Worm (Caenorhabditis elegans) whole organism, late embryonic: ENCODE data around the gene cysl-2.

Experiments
- C08G9.2 ChIP-seq: sonication (generic microtip); optimal IDR thresholded peaks from 2 replicates; lab custom pipeline; 2016; ENCODE audit warnings: mild to moderate bottlenecking, missing genetic modification characterization, moderate library complexity, missing compliant biosample characterization
- K09A11.1 ChIP-seq: sonication (generic microtip); optimal IDR thresholded peaks from 2 replicates; lab custom pipeline; 2017; ENCODE audit warnings: antibody characterized with exemption, mild to moderate bottlenecking, missing genetic modification characterization, missing compliant biosample characterization; ENCODE audit not compliant: insufficient read depth
- T23F11.4 ChIP-seq: fragments of 200-800 bp; sonication (Bioruptor generic); optimal IDR thresholded peaks from 2 replicates; lab custom pipeline; 2018; ENCODE audit warnings: mild to moderate bottlenecking, missing genetic modification characterization, missing compliant biosample characterization
- Y22D7AL.16 ChIP-seq: sonication (generic microtip); optimal IDR thresholded peaks from 2 replicates; lab custom pipeline; 2016; ENCODE audit warnings: missing genetic modification characterization, missing compliant biosample characterization
- ama-1 ChIP-seq: fragments of 150-350 bp; optimal IDR thresholded peaks from 2 replicates; lab custom pipeline; 2014
- ceh-18 ChIP-seq: sonication (generic microtip); optimal IDR thresholded peaks from 2 replicates; lab custom pipeline; 2016; ENCODE audit warnings: missing genetic modification characterization, missing compliant biosample characterization
- ceh-2 ChIP-seq: sonication (generic microtip); optimal IDR thresholded peaks from 2 replicates; lab custom pipeline; 2016; ENCODE audit warnings: missing genotype, missing genetic modification characterization, missing compliant biosample characterization
- ceh-24 ChIP-seq: sonication (generic microtip); optimal IDR thresholded peaks from 2 replicates; lab custom pipeline; 2016; ENCODE audit warnings: mild to moderate bottlenecking, missing genetic modification characterization, missing compliant biosample characterization
- ceh-31 ChIP-seq: sonication (generic microtip); optimal IDR thresholded peaks from 2 replicates; lab custom pipeline; 2016; ENCODE audit warnings: missing genetic modification characterization, missing compliant biosample characterization
- ceh-48 ChIP-seq: sonication (generic microtip); optimal IDR thresholded peaks from 2 replicates; lab custom pipeline; 2016; ENCODE audit warnings: missing genetic modification characterization, inconsistent platforms, missing compliant biosample characterization
- ceh-6 ChIP-seq: fragments of 200-800 bp; sonication (Bioruptor generic); optimal IDR thresholded peaks from 2 replicates; lab custom pipeline; 2018; ENCODE audit warnings: mild to moderate bottlenecking, missing genetic modification characterization, missing compliant biosample characterization
- ceh-9 ChIP-seq: sonication (generic microtip); optimal IDR thresholded peaks from 2 replicates; lab custom pipeline; 2016; ENCODE audit warnings: mild to moderate bottlenecking, missing genetic modification characterization, inconsistent platforms, missing compliant biosample characterization
- che-1 ChIP-seq: sonication (generic microtip); optimal IDR thresholded peaks from 2 replicates; lab custom pipeline; 2016; ENCODE audit warnings: mild to moderate bottlenecking, missing genetic modification characterization, missing compliant biosample characterization
- dmd-4 ChIP-seq: sonication (generic microtip); optimal IDR thresholded peaks from 2 replicates; lab custom pipeline; 2016; ENCODE audit warnings: borderline replicate concordance, missing genetic modification characterization, missing compliant biosample characterization
- elt-2 ChIP-seq: sonication (generic microtip); optimal IDR thresholded peaks from 2 replicates; lab custom pipeline; 2016; ENCODE audit warnings: missing genetic modification reagents, missing genetic modification characterization, missing compliant biosample characterization
- fax-1 ChIP-seq: sonication (generic microtip); optimal IDR thresholded peaks from 2 replicates; lab custom pipeline; 2016; ENCODE audit warnings: missing genotype, missing genetic modification characterization, missing compliant biosample characterization
- fkh-6 ChIP-seq: sonication (generic microtip); optimal IDR thresholded peaks from 2 replicates; lab custom pipeline; 2016; ENCODE audit warnings: missing genetic modification characterization, missing compliant biosample characterization
- hlh-13 ChIP-seq: fragments of 200-800 bp; sonication (Bioruptor generic); optimal IDR thresholded peaks from 2 replicates; lab custom pipeline; 2018; ENCODE audit warnings: mild to moderate bottlenecking, missing genetic modification characterization, missing compliant biosample characterization
- hlh-15 ChIP-seq: sonication (generic microtip); optimal IDR thresholded peaks from 2 replicates; lab custom pipeline; 2016; ENCODE audit warnings: missing genetic modification characterization, missing compliant biosample characterization
- hlh-30 ChIP-seq: sonication (generic microtip); optimal IDR thresholded peaks from 2 replicates; lab custom pipeline; 2017; ENCODE audit warnings: antibody characterized with exemption, missing genetic modification characterization, missing compliant biosample characterization; ENCODE audit not compliant: insufficient read depth
- hlh-6 ChIP-seq: sonication (generic microtip); optimal IDR thresholded peaks from 2 replicates; lab custom pipeline; 2016; ENCODE audit warnings: missing genotype, missing genetic modification characterization, missing compliant biosample characterization
- hlh-8 ChIP-seq: sonication (generic microtip); optimal IDR thresholded peaks from 2 replicates; lab custom pipeline; 2016; ENCODE audit warnings: missing genotype, missing genetic modification characterization, missing compliant biosample characterization
- mec-3 ChIP-seq: sonication (generic microtip); optimal IDR thresholded peaks from 2 replicates; lab custom pipeline; 2016; ENCODE audit warnings: borderline replicate concordance, missing genetic modification characterization, missing compliant biosample characterization
- nfya-1 ChIP-seq: sonication (generic microtip); optimal IDR thresholded peaks from 2 replicates; lab custom pipeline; 2017; ENCODE audit warnings: missing genetic modification characterization, mild to moderate bottlenecking, missing compliant biosample characterization, antibody characterized with exemption, moderate library complexity
- npax-4 ChIP-seq: sonication (generic microtip); optimal IDR thresholded peaks from 2 replicates; lab custom pipeline; 2016; ENCODE audit warnings: missing genetic modification characterization, missing compliant biosample characterization
- pag-3 ChIP-seq: sonication (generic microtip); optimal IDR thresholded peaks from 2 replicates; lab custom pipeline; 2016; ENCODE audit warnings: missing compliant biosample characterization, missing genetic modification characterization, borderline replicate concordance
- pat-9 ChIP-seq: fragments of 200-800 bp; sonication (Bioruptor generic); optimal IDR thresholded peaks from 2 replicates; lab custom pipeline; 2018; ENCODE audit warnings: mild to moderate bottlenecking, missing genetic modification characterization, moderate library complexity, missing compliant biosample characterization
- pax-1 ChIP-seq: fragments of 150-350 bp; optimal IDR thresholded peaks from 2 replicates; lab custom pipeline; 2014; ENCODE audit warnings: missing biosample characterization, missing genetic modification characterization
- pha-2 ChIP-seq: sonication (generic microtip); optimal IDR thresholded peaks from 2 replicates; lab custom pipeline; 2017; ENCODE audit warnings: mild to moderate bottlenecking, missing genetic modification characterization, missing compliant biosample characterization
- pha-4 ChIP-seq: fragments of 150-350 bp; optimal IDR thresholded peaks from 2 replicates; lab custom pipeline; 2018; ENCODE audit warnings: missing biosample characterization, missing genetic modification reagents, missing genetic modification characterization
- ref-2 ChIP-seq: sonication (generic microtip); optimal IDR thresholded peaks from 2 replicates; lab custom pipeline; 2016; ENCODE audit warnings: missing genetic modification characterization, missing compliant biosample characterization
- rnt-1 ChIP-seq: sonication (generic microtip); optimal IDR thresholded peaks from 2 replicates; lab custom pipeline; 2016; ENCODE audit warnings: missing genetic modification characterization, missing compliant biosample characterization
- sdc-2 ChIP-seq: sonication (generic microtip); optimal IDR thresholded peaks from 2 replicates; lab custom pipeline; 2016; ENCODE audit warnings: missing genotype, missing genetic modification characterization, missing compliant biosample characterization
- sox-4 ChIP-seq: sonication (generic microtip); optimal IDR thresholded peaks from 2 replicates; lab custom pipeline; 2017; ENCODE audit warnings: mild to moderate bottlenecking, missing genetic modification characterization, inconsistent platforms, missing compliant biosample characterization
- tbx-2 ChIP-seq: sonication (generic microtip); optimal IDR thresholded peaks from 2 replicates; lab custom pipeline; 2016; ENCODE audit warnings: missing genetic modification characterization, missing compliant biosample characterization
- tbx-7 ChIP-seq: sonication (generic microtip); optimal IDR thresholded peaks from 2 replicates; lab custom pipeline; 2016; ENCODE audit warnings: missing genotype, missing genetic modification characterization, missing compliant biosample characterization
- ttx-3 ChIP-seq: sonication (generic microtip); optimal IDR thresholded peaks from 2 replicates; lab custom pipeline; 2016; ENCODE audit warnings: missing genetic modification reagents, missing genetic modification characterization, missing compliant biosample characterization
- unc-42 ChIP-seq: sonication (generic microtip); optimal IDR thresholded peaks from 2 replicates; lab custom pipeline; 2016; ENCODE audit warnings: missing genotype, missing genetic modification characterization, missing compliant biosample characterization
- zip-5 ChIP-seq: sonication (generic microtip); optimal IDR thresholded peaks from 2 replicates; lab custom pipeline; 2016; ENCODE audit warnings: missing genetic modification characterization, missing compliant biosample characterization
- ztf-16 ChIP-seq: sonication (generic microtip); optimal IDR thresholded peaks from 2 replicates; lab custom pipeline; 2017; ENCODE audit warnings: missing genetic modification characterization, missing compliant biosample characterization

cysl-2 gene

DNA sequence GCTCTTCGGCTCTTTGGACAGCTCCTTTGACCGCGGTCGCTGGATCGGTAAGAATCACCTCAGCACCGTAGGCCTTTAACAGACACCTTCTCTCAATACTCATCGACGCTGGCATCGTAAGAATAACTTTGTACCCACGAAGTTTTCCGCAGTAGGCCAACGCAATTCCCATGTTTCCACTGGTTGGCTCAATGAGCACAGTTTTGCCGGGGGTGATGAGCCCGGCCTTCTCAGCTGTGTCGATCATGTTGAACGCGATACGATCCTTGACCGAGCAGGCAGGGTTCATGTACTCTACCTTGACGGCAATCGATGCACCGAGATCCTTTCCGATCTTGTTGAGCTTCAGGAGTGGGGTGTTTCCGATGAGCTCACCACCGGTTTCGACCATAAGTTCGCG is 237 bp downstream of the cysl-2 start:
- no peak for TF ChIP-seq pha-4 (tag; lab: Kevin White, UChicago)
- no peak for TF ChIP-seq ceh-6

DNA sequence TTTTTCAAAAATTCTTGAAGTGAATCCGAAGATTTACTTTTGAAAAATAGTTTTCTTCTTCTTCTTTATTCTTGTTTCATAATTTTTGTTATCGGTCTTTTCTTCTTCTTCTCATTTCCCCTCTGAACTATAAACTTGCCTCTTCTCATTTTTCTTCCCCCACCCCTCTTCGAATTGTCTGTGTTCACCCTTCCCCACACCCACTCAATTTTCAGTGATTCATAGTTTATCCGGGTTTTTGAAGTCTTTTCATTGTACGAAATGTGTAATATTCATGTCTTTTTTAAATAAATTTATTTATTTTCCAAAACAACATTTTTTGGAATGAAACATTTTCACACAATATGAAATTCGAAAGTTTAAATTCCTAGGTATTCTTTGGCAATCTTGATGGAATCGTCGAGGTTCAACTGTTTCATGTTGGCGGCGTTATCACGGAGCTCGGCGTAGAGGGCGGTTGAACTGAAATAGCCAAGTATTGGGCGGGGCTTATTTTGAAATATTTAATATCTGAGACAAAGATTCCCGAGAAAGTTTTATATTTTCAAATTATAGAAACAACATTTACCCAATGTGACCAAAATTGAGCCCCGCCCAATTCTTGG is 1.6 kb downstream of the cysl-2 start:
- TF ChIP-seq mec-3 (tag; lab: Kevin White, UChicago) (no peak), hlh-30 (no peak), pax-1 (no peak), sox-4 (tag; lab: Kevin White, UChicago) (no peak), pat-9 (tag; lab: Kevin White, UChicago) (no peak), ama-1 (no peak), hlh-8 (tag; lab: Kevin White, UChicago) (no peak), ceh-18 (no peak), C08G9.2 (tag; lab: Kevin White, UChicago) (no peak), hlh-13 (GFP tag; lab: Kevin White, UChicago) (no peak), elt-2 (tag; lab: Kevin White, UChicago) (no peak), ztf-16 (no peak), Y22D7AL.16 (tag; lab: Kevin White, UChicago) (no peak), pag-3 (no peak), npax-4 (tag; lab: Kevin White, UChicago) (no peak), hlh-15 (no peak), sdc-2 (tag; lab: Kevin White, UChicago) (no peak), dmd-4 (tag; lab: Kevin White, UChicago) (no peak), unc-42 (no peak), ref-2 (tag; lab: Kevin White, UChicago) (no peak)

DNA sequence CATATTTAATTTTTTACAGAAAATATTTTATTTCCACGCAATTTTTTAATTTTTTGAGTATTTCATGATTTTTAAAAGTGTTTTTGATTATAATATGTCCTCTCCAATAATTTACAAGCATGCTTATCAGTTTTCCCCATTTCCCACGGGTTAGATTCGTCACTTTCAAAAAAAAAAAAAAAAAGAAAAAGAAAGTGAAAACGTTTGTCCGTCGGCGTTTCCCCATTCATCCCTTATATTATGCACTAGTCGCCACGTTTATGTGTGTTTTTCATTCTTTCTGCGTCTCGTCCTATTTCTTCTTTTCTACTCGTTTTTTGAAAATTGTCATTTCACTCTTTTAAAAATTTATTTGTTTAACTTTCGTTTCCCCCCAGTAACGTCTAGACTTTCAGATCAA is 4.8 kb downstream of the cysl-2 start, which contains the start of gene vnut-1:
vnut-1 (plus strand) TSS at position 396 of the 400 bp plus-strand sequence.
- TF ChIP-seq ceh-48 (tag; lab: Kevin White, UChicago) (no peak), nfya-1 (tag; lab: Kevin White, UChicago) (peak; percentile 4)

DNA sequence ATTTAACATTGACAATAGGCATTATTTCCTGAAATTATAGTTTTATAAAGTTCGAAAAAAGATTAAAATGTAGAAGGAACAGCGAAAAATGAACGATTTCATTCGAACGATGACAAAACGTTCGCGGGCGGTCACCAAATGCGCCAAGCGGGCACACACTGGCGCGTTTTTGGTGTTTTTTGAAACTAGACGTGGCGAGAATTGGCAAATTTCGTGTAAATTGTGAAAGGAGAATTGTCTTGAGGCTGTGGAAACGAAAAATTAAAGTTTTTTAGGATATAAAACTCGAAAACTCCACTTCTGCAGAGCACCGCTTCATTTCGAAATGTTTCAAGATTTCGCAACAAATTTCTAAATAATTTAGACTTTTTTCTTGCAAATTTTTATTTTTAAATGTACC is 5.6 kb downstream of the cysl-2 start, which contains the start of gene usp-14:
usp-14 (minus strand) TSS at position 28 of the 400 bp plus-strand sequence.
- TF ChIP-seq ceh-31 (tag; lab: Kevin White, UChicago) (peak; percentile 25), hlh-15 (no peak)

DNA sequence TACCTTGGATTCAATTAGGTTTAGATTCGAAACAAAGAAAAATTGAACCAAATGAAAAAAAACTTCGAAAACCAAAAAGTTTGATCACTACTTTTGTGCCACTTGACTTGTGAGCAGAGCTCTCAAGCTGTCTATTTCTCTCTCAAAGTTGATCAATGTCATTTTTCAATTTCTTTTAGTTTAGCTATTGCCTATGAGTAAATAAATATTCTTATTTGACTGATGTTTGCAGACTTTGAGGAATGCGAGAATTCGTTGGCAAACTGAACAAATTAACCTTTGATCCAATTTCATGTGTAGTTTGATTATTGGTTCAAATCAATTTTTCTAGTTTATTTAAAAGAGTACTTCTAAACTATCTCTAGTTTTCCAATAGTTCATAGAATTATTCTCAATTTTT is 10.4 kb downstream of the cysl-2 start:
- TF ChIP-seq ceh-9 (tag; lab: Kevin White, UChicago) (no peak), zip-5 (tag; lab: Kevin White, UChicago) (no peak), tbx-7 (tag; lab: Kevin White, UChicago) (no peak), ttx-3 (tag; lab: Kevin White, UChicago) (no peak), sox-4 (tag; lab: Kevin White, UChicago) (no peak), ceh-18 (no peak), che-1 (tag; lab: Kevin White, UChicago) (no peak), ceh-2 (tag; lab: Kevin White, UChicago) (no peak)
- TF ChIP-seq, all 69 proteins: peak for 0

DNA sequence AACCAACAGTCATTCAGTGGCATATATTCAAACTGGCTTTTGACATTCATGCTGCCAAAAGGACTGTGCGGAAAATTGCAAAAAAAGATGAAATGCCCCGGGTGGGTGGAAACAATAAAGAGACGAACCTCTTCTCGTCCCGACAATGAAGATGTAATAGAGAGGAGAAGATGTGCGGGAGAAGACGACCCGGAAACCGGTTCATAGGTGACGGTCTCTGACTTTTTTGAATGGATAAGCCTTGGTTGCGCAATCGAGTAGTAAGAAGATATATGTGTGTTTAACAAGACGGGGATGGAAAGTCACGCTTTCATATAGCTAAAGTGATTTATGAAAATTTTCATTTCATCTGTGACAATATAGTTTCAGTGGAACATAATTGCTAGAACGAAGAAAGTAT is 13.5 kb downstream of the cysl-2 start:
- TF ChIP-seq hlh-30 (no peak), ceh-24 (tag; lab: Kevin White, UChicago) (no peak), pax-1 (no peak), npax-4 (tag; lab: Kevin White, UChicago) (no peak), hlh-6 (tag; lab: Kevin White, UChicago) (no peak), tbx-2 (tag; lab: Kevin White, UChicago) (no peak), pag-3 (no peak), rnt-1 (tag; lab: Kevin White, UChicago) (no peak), pha-2 (tag; lab: Kevin White, UChicago) (no peak), T23F11.4 (GFP tag; lab: Kevin White, UChicago) (no peak), fax-1 (tag; lab: Kevin White, UChicago) (no peak), K09A11.1 (tag; lab: Kevin White, UChicago) (no peak), fkh-6 (tag; lab: Kevin White, UChicago) (no peak), ceh-31 (tag; lab: Kevin White, UChicago) (no peak), ceh-9 (tag; lab: Kevin White, UChicago) (no peak), ceh-48 (tag; lab: Kevin White, UChicago) (no peak)
- TF ChIP-seq, all 69 proteins: peak for 0
